Worm (Caenorhabditis elegans): ENCODE measurements around the gene rbm-34.

DNA sequence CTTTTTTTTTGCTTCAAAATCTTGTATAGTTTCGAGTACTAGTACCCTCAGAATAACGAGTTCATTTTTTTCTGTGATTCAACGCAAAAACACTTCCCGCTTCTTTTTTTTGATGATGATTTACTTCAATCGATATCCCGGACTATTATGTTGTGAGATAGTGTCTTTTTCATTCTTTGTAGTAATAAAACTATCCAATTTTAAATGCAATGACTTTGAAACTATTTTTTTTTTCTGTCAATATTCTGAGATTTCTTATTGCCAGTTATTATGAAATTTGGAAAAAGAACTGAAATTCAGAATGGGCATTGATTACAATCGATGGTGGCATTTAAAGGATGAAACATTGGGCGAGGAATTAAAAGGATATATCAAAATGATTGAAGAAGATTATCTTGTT is 20.3 kb downstream of the rbm-34 start, which contains the start of gene M18.3:
- TF ChIP-seq unc-39 (tag; optimal IDR thresholded peaks at IDR 0.05) (no peak), snpc-4 (tag; optimal IDR thresholded peaks at IDR 0.05) (no peak), nhr-237 (tag; optimal IDR thresholded peaks at IDR 0.05) (no peak), nhr-12 (tag; optimal IDR thresholded peaks at IDR 0.05) (no peak), ham-2 (GFP tag; optimal IDR thresholded peaks at IDR 0.05) (no peak), pha-4 (tag; optimal IDR thresholded peaks at IDR 0.05) (no peak), unc-62 (GFP tag; optimal IDR thresholded peaks at IDR 0.05) (no peak)

All from whole organism, mixed stage, embryonic.